Fruit fly (Drosophila melanogaster) whole organism, pupa: Measurements from ENCODE around the gene Fkbp39.

Experiments
- CG10348 ChIP-seq: fragments of 200-800 bp; sonication (Bioruptor generic); IDR thresholded peaks from 2 replicates; pipeline ENCODE4 v1.3.6; 2022; ENCODE audit warnings: missing biosample characterization, missing genetic modification characterization
- CG12605 ChIP-seq: fragments of 200-800 bp; sonication (Bioruptor generic); IDR thresholded peaks from 2 replicates; pipeline ENCODE4 v1.3.6; 2022; ENCODE audit warnings: missing biosample characterization, missing genetic modification characterization
- CG13204 ChIP-seq: fragments of 200-800 bp; sonication (Bioruptor generic); optimal IDR thresholded peaks from 2 replicates; lab custom pipeline; 2018; ENCODE audit warnings: missing biosample characterization, mild to moderate bottlenecking, missing genetic modification characterization, moderate library complexity
- CG14655 ChIP-seq: fragments of 200-800 bp; sonication (Bioruptor generic); optimal IDR thresholded peaks from 3 replicates; lab custom pipeline; 2017; ENCODE audit warnings: mild to moderate bottlenecking, missing biosample characterization, missing genetic modification reagents, missing genetic modification characterization
- CG15710 ChIP-seq: fragments of 200-800 bp; sonication (Bioruptor generic); optimal IDR thresholded peaks from 2 replicates; lab custom pipeline; 2018; ENCODE audit warnings: missing biosample characterization, mild to moderate bottlenecking, missing genetic modification characterization, moderate library complexity
- CG17806 ChIP-seq: fragments of 200-800 bp; sonication (Bioruptor generic); optimal IDR thresholded peaks from 2 replicates; lab custom pipeline; 2018; ENCODE audit warnings: missing biosample characterization, mild to moderate bottlenecking, missing genetic modification characterization, moderate library complexity
- CG32121 ChIP-seq: fragments of 200-800 bp; sonication (Bioruptor generic); IDR thresholded peaks from 2 replicates; pipeline ENCODE4 v1.3.6; 2022; ENCODE audit warnings: missing biosample characterization, missing genetic modification characterization
- CG34367 ChIP-seq: fragments of 200-800 bp; sonication (Bioruptor generic); optimal IDR thresholded peaks from 2 replicates; lab custom pipeline; 2018; ENCODE audit warnings: missing biosample characterization, mild to moderate bottlenecking, missing genetic modification characterization
- CG4496 ChIP-seq: fragments of 200-800 bp; sonication (Bioruptor generic); IDR thresholded peaks from 3 replicates; pipeline ENCODE4 v1.3.6; 2022; ENCODE audit warnings: missing biosample characterization, missing genetic modification characterization
- CG8159 ChIP-seq: fragments of 200-800 bp; sonication (Bioruptor generic); optimal IDR thresholded peaks from 3 replicates; lab custom pipeline; 2018; ENCODE audit warnings: missing biosample characterization, mild to moderate bottlenecking, missing genetic modification characterization, moderate library complexity
- CG8301 ChIP-seq: fragments of 200-800 bp; sonication (Bioruptor generic); optimal IDR thresholded peaks from 2 replicates; lab custom pipeline; 2018; ENCODE audit warnings: missing biosample characterization, mild to moderate bottlenecking, missing genetic modification characterization
- CG9948 ChIP-seq: fragments of 200-800 bp; sonication (Bioruptor generic); optimal IDR thresholded peaks from 2 replicates; lab custom pipeline; 2018; ENCODE audit warnings: missing biosample characterization, mild to moderate bottlenecking, missing genetic modification characterization, moderate library complexity
- D1 ChIP-seq: fragments of 200-800 bp; sonication (Bioruptor generic); optimal IDR thresholded peaks from 2 replicates; lab custom pipeline; 2018; ENCODE audit warnings: missing biosample characterization, mild to moderate bottlenecking, missing genetic modification characterization, moderate library complexity
- EcR ChIP-seq: fragments of 200-800 bp; sonication (Bioruptor generic); optimal IDR thresholded peaks from 3 replicates; lab custom pipeline; 2019; ENCODE audit warnings: missing biosample characterization, missing genetic modification characterization, mild to moderate bottlenecking, moderate library complexity, missing genetic modification reagents
- Ets98B ChIP-seq: fragments of 200-800 bp; sonication (Bioruptor generic); IDR thresholded peaks from 2 replicates; pipeline ENCODE4 v1.3.6; 2022; ENCODE audit warnings: missing biosample characterization, missing genetic modification characterization
- Pif1A ChIP-seq: fragments of 200-800 bp; sonication (Bioruptor generic); optimal IDR thresholded peaks from 3 replicates; lab custom pipeline; 2016; ENCODE audit warnings: missing biosample characterization, missing genetic modification characterization
- Pif1B ChIP-seq: fragments of 200-800 bp; sonication (Bioruptor generic); optimal IDR thresholded peaks from 3 replicates; lab custom pipeline; 2016; ENCODE audit warnings: missing biosample characterization, missing genetic modification characterization
- Snoo ChIP-seq: fragments of 200-800 bp; sonication (Bioruptor generic); optimal IDR thresholded peaks from 3 replicates; lab custom pipeline; 2017; ENCODE audit warnings: missing biosample characterization, mild to moderate bottlenecking, missing genetic modification characterization, inconsistent platforms
- fd96Ca ChIP-seq: fragments of 200-800 bp; sonication (Bioruptor generic); IDR thresholded peaks from 3 replicates; pipeline ENCODE4 v1.3.6; 2022; ENCODE audit warnings: missing biosample characterization, missing genetic modification characterization
- gl ChIP-seq: fragments of 200-800 bp; sonication (Bioruptor generic); optimal IDR thresholded peaks from 2 replicates; lab custom pipeline; 2018; ENCODE audit warnings: missing biosample characterization, mild to moderate bottlenecking, missing genetic modification characterization
- rn ChIP-seq: fragments of 200-800 bp; sonication (Bioruptor generic); IDR thresholded peaks from 2 replicates; pipeline ENCODE4 v1.3.6; 2022; ENCODE audit warnings: missing biosample characterization, missing genetic modification characterization

Gene Fkbp39

DNA sequence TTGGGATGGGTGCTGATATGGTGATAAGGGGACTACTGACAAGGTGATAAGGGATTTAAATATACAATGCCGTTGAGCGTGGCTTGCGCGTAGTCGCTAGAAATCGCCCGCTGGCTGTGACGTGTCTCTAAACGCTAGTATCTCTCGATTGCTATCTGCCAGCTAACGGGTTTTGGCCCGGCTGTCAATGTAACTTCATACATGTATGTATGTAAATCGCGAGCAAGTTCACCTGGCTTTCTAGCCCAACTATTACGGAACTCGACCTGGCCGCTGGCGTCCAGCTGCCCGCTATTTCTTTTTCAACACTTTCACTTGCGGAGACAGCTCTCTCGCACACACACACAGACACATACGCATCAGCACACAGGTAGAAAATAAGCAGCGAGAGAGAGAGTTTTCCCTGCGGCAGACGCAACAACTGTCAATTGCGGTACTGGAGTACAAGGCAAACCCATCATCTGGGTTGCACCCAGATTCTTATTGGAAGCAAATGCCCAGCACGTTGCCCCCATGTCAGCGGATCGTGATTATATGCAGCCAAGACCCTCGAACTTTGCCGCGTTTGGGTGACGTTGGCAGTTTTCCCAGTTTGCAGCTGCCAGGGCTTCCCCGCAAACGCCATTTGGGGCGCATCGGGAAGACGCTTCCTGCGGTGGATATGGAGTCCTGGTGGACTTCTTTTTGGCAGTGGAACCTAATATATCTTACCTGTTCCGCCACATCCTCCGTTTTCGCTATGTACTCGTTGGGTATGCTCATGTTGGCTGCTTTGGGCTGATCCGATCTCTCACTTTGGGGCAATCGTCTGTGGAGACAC, 12.5 kb upstream of the Fkbp39 start:
- TF ChIP-seq CG4496 (no peak), CG17806 (no peak), CG8301 (peak; percentile 10), CG32121 (GFP tag; lab: Robert Waterston, UW) (no peak), CG14655 (no peak)

DNA sequence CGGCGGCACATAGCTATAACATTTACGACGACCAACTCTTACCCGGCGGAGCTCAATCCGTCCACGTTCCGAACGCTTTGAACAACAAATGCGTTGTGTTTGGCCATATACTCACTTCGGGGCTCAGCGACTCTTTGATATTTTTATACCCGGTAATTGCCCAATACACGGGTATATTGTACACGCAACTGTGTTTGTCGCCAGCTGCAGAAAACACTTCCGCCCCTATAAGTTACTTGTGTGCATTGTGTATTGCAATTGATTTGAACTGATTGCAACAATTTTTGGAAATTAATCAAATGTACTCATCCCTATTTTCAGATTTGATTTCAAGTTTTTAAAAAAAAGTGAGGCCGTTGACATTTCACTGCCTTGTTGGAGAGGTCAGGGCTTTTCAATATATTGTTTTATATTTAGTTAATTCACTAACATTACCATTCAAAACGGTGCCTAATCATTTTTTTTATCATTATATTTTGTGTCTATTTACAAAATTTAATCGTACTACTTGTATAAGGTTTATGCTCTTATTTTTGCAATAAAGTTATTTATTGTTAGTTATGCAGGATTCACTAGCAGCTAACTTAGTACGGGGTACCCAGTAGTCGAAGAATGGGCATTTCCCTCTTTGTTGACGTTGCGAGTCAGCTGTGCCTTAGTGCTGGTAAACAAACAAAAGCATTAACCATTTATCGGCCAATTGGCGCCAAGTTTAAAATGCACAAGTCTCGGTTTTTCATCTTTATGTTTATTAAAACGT, 10.2 kb upstream of the Fkbp39 start, which contains the start of gene Nagk:
Gene Nagk (minus strand): TSS at position 331 of the 760 bp plus-strand sequence.
- TF ChIP-seq CG13204 (GFP tag; lab: Kevin White, UChicago), result no peak
- TF ChIP-seq CG12605, result 0 out of 2 replicates have a peak, but pooled peaks have one; percentile 6
- no peak for TF ChIP-seq CG14655
- TF ChIP-seq EcR (GFP tag; lab: Kevin White, UChicago), result peak; percentile 44
- TF ChIP-seq rn (GFP tag; lab: Robert Waterston, UW), result no peak
- peak; percentile 43 for TF ChIP-seq CG8301
- peak; percentile 35 for TF ChIP-seq CG34367
- TF ChIP-seq CG4496, result peak; percentile 34; the same call in 1 of the 3 replicates
- TF ChIP-seq CG17806, result peak; percentile 21
- peak; percentile 64 for TF ChIP-seq Snoo (tag; lab: Kevin White, UChicago)
- no peak for TF ChIP-seq D1 (tag; lab: Kevin White, UChicago)
- TF ChIP-seq Ets98B (GFP tag; lab: Robert Waterston, UW), result peak; percentile 16
- TF ChIP-seq CG15710 (tag; lab: Kevin White, UChicago), result peak; percentile 15
- peak; percentile 17 for TF ChIP-seq CG9948 (tag; lab: Kevin White, UChicago)
- TF ChIP-seq, all 21 proteins: peak for 10

DNA sequence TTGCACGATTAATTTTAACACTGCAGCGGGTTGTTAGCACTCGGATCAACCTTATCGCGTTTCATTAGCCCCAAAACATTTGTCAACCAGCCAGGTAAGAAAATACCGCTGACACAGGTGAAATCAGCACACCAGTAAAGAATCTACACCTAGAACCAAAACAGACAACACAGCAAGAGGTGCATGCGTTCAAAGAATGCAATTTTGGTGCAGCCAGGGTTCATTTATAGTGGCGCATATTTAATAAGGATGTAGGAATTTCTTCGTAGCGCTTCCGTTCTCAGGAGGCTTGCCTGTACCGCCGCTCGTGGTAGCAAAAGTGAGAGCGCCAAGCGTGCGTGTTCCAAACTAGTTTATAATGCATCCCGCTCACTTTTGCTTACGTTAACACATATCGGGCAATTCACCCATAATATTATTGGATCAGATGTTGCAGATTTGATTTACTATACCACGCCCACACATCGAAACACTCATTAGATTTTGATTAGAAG, 9.5 kb upstream of the Fkbp39 start:
- TF ChIP-seq CG13204 (GFP tag; lab: Kevin White, UChicago), result no peak
- TF ChIP-seq gl (tag; lab: Kevin White, UChicago), result no peak
- peak; percentile 55; the same call in 1 of the 3 replicates for TF ChIP-seq fd96Ca (GFP tag; lab: Robert Waterston, UW)
- no peak for TF ChIP-seq EcR (GFP tag; lab: Kevin White, UChicago)
- peak; percentile 61; the same call in 2 of the 3 replicates for TF ChIP-seq CG4496
- TF ChIP-seq CG32121 (GFP tag; lab: Robert Waterston, UW), result peak; percentile 57; the same call in 1 of the 2 replicates
- TF ChIP-seq CG14655, result no peak
- TF ChIP-seq Snoo (tag; lab: Kevin White, UChicago), result no peak
- TF ChIP-seq CG17806, result no peak
- TF ChIP-seq Pif1A (GFP tag; lab: Kevin White, UChicago), result no peak
- no peak for TF ChIP-seq CG8301
- no peak for TF ChIP-seq CG8159 (tag; lab: Kevin White, UChicago)
- no peak for TF ChIP-seq Pif1B (GFP tag; lab: Kevin White, UChicago)
- TF ChIP-seq CG12605, result no peak
- TF ChIP-seq CG9948 (tag; lab: Kevin White, UChicago), result no peak
- TF ChIP-seq D1 (tag; lab: Kevin White, UChicago), result no peak
- TF ChIP-seq rn (GFP tag; lab: Robert Waterston, UW), result no peak
- TF ChIP-seq Ets98B (GFP tag; lab: Robert Waterston, UW), result peak; percentile 51; the same call in 1 of the 2 replicates

DNA sequence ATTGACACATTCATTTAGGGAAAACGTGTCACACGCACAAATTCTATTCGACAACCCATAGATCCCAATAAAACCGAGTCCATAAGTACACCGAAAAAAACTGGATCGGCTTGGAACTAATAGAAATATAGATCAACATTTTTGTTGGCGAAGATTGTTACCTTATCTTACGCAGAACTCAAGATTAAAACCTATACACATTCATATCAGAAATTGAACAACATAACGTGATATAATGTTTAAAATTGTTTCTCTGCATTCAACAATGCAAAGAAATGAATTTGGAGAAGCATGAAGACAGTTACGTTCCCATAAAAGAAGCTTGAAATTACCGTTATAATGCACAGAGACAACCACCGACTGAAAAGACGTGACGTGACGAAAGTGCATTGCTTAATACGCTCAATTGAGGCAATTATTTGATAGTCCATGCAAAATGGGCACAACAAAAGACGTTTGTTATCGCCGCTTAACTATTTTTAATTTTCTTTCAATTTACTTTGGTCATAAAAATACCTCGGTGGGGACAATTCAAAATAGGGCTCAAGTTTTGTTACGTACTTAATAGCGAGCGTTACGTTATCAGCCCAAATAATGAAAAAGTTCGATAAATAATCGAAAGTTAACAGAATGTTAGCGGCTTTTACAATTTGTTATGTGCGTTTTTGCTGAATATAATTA, 7.3 kb upstream of the Fkbp39 start, which contains the start of gene SerRS-m:
Gene SerRS-m (plus strand): TSS at position 616 of the 681 bp plus-strand sequence.
- no peak for TF ChIP-seq CG9948 (tag; lab: Kevin White, UChicago)
- no peak for TF ChIP-seq CG17806
- no peak for TF ChIP-seq CG34367
- TF ChIP-seq Snoo (tag; lab: Kevin White, UChicago), result no peak
- no peak for TF ChIP-seq CG12605
- no peak for TF ChIP-seq CG13204 (GFP tag; lab: Kevin White, UChicago)
- TF ChIP-seq CG8159 (tag; lab: Kevin White, UChicago), result no peak
- no peak for TF ChIP-seq gl (tag; lab: Kevin White, UChicago)
- no peak for TF ChIP-seq CG14655
- TF ChIP-seq CG10348 (GFP tag; lab: Robert Waterston, UW), result no peak
- no peak for TF ChIP-seq Pif1A (GFP tag; lab: Kevin White, UChicago)
- no peak for TF ChIP-seq Pif1B (GFP tag; lab: Kevin White, UChicago)
- no peak for TF ChIP-seq CG4496

DNA sequence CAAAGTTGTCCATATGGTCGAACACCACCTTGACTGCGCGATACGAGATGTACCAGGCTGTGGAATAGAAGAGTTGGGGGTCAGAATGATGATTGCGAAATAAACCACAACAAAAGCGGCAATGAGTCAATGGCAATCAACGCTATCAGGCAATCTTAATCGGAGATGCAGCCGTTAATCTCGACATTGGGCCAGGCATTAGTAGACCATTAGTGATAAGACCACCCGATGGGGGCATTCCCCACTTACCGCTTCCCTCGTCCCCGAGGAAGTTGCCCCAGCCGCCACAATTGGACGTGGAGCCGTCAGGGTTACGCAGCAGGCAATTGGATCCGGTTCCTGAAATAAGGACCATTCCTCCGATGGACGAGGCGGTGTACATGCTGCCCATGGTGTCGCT, 6.2 kb upstream of the Fkbp39 start:
- TF ChIP-seq CG8301 (no peak), CG8159 (tag; lab: Kevin White, UChicago) (no peak), Ets98B (GFP tag; lab: Robert Waterston, UW) (no peak), CG12605 (no peak), CG4496 (no peak)
